Fruit fly (Drosophila melanogaster) whole organism, embryonic: Measurements from ENCODE around the gene smg.

Source experiments
- Aef1 ChIP-seq: fragments of 200-800 bp; sonication (Bioruptor generic); IDR thresholded peaks from 3 replicates; pipeline ENCODE4 v1.3.6; 2022; ENCODE audit warnings: missing biosample characterization, missing genetic modification characterization
- BEAF-32 ChIP-seq: fragments of 200-800 bp; sonication (Bioruptor generic); optimal IDR thresholded peaks from 3 replicates; lab custom pipeline; 2017; ENCODE audit warnings: missing biosample characterization, missing genetic modification characterization, mild to moderate bottlenecking, moderate library complexity, missing genetic modification reagents
- CG10462 ChIP-seq: fragments of 200-800 bp; sonication (Bioruptor generic); optimal IDR thresholded peaks from 2 replicates; lab custom pipeline; 2016; ENCODE audit warnings: missing biosample characterization, missing genetic modification characterization
- CG12104 ChIP-seq: fragments of 200-800 bp; sonication (Bioruptor generic); optimal IDR thresholded peaks from 3 replicates; lab custom pipeline; 2016; ENCODE audit warnings: missing biosample characterization, missing genetic modification characterization
- CG13287 ChIP-seq: fragments of 200-800 bp; sonication (Bioruptor generic); IDR thresholded peaks from 2 replicates; pipeline ENCODE4 v1.3.6; 2022; ENCODE audit warnings: missing biosample characterization, missing genetic modification characterization; ENCODE audit not compliant: partially characterized antibody
- CG1529 ChIP-seq: fragments of 200-800 bp; sonication (Bioruptor generic); optimal IDR thresholded peaks from 3 replicates; lab custom pipeline; 2018; ENCODE audit warnings: missing biosample characterization, missing genetic modification characterization
- CG17802 ChIP-seq: fragments of 200-800 bp; sonication (Bioruptor generic); optimal IDR thresholded peaks from 2 replicates; lab custom pipeline; 2018; ENCODE audit warnings: missing biosample characterization, mild to moderate bottlenecking, missing genetic modification characterization, moderate library complexity
- CG32532 ChIP-seq: fragments of 200-800 bp; sonication (Bioruptor generic); IDR thresholded peaks from 2 replicates; pipeline ENCODE4 v1.3.6; 2022; ENCODE audit warnings: missing biosample characterization, missing genetic modification characterization
- CG34224 ChIP-seq: fragments of 200-800 bp; sonication (Bioruptor generic); IDR thresholded peaks from 3 replicates; pipeline ENCODE4 v1.3.6; 2022; ENCODE audit warnings: missing biosample characterization, missing genetic modification characterization; ENCODE audit not compliant: partially characterized antibody
- CG3838 ChIP-seq: fragments of 200-800 bp; sonication (Bioruptor generic); optimal IDR thresholded peaks from 3 replicates; lab custom pipeline; 2016; ENCODE audit warnings: missing biosample characterization, missing genetic modification characterization
- CG4424 ChIP-seq: fragments of 200-800 bp; sonication (Bioruptor generic); optimal IDR thresholded peaks from 3 replicates; lab custom pipeline; 2016; ENCODE audit warnings: missing biosample characterization, missing genetic modification characterization
- CG4820 ChIP-seq: fragments of 200-800 bp; sonication (Bioruptor generic); optimal IDR thresholded peaks from 3 replicates; lab custom pipeline; 2016; ENCODE audit warnings: missing biosample characterization, missing genetic modification characterization
- CG5245 ChIP-seq: fragments of 200-800 bp; sonication (Bioruptor generic); optimal IDR thresholded peaks from 3 replicates; lab custom pipeline; 2016; ENCODE audit warnings: missing biosample characterization, missing genetic modification characterization
- CG6689 ChIP-seq: fragments of 200-800 bp; sonication (Bioruptor generic); IDR thresholded peaks from 2 replicates; pipeline ENCODE4 v1.3.6; 2022; ENCODE audit warnings: missing biosample characterization, missing genetic modification characterization
- Dfd ChIP-seq, 2 experiments: fragments of >200 bp; optimal IDR thresholded peaks; 2 replicates each; lab custom pipeline; 2017; ENCODE audit warnings: missing biosample characterization in 2 of 2, missing genetic modification characterization in 2 of 2
- Doc3 ChIP-seq: fragments of 200-800 bp; sonication (Bioruptor generic); IDR thresholded peaks from 3 replicates; pipeline ENCODE4 v1.3.6; 2022; ENCODE audit warnings: missing biosample characterization, missing genetic modification characterization; ENCODE audit not compliant: partially characterized antibody
- Dp ChIP-seq: fragments of 200-800 bp; sonication (Bioruptor generic); optimal IDR thresholded peaks from 2 replicates; lab custom pipeline; 2018; ENCODE audit warnings: missing biosample characterization, mild to moderate bottlenecking, missing genetic modification characterization, moderate library complexity
- Dref ChIP-seq: fragments of 200-800 bp; sonication (Bioruptor generic); IDR thresholded peaks from 2 replicates; pipeline ENCODE4 v1.3.6; 2022; ENCODE audit warnings: missing biosample characterization, missing genetic modification characterization
- E2f2 ChIP-seq: fragments of 200-800 bp; sonication (Bioruptor generic); IDR thresholded peaks from 2 replicates; pipeline ENCODE4 v1.3.6; 2022; ENCODE audit warnings: missing biosample characterization, missing genetic modification characterization
- Fer1 ChIP-seq: fragments of 200-800 bp; sonication (Bioruptor generic); optimal IDR thresholded peaks from 2 replicates; lab custom pipeline; 2017; ENCODE audit warnings: missing biosample characterization, mild to moderate bottlenecking, missing genetic modification characterization
- HLH4C ChIP-seq: fragments of 200-800 bp; sonication (Bioruptor generic); IDR thresholded peaks from 3 replicates; pipeline ENCODE4 v1.3.6; 2022; ENCODE audit warnings: missing biosample characterization, missing genetic modification characterization; ENCODE audit not compliant: partially characterized antibody
- Hr3 ChIP-seq: fragments of 200-800 bp; sonication (Bioruptor generic); optimal IDR thresholded peaks from 3 replicates; lab custom pipeline; 2016; ENCODE audit warnings: missing biosample characterization, missing genetic modification characterization
- MBD-R2 ChIP-seq: fragments of 200-800 bp; sonication (Bioruptor generic); IDR thresholded peaks from 2 replicates; pipeline ENCODE4 v1.3.6; 2022; ENCODE audit warnings: missing biosample characterization, missing genetic modification characterization
- Med ChIP-seq: fragments of 200-800 bp; sonication (Bioruptor generic); peaks from one replicate; lab custom pipeline; 2016; ENCODE audit warnings: missing biosample characterization, missing genetic modification characterization, mild to moderate bottlenecking, inconsistent platforms, moderate library complexity
- NFAT ChIP-seq: fragments of 200-800 bp; sonication (Bioruptor generic); IDR thresholded peaks from 2 replicates; pipeline ENCODE4 v1.3.6; 2022; ENCODE audit warnings: missing biosample characterization, missing genetic modification characterization
- Opbp ChIP-seq: fragments of 200-800 bp; sonication (Bioruptor generic); IDR thresholded peaks from 3 replicates; pipeline ENCODE4 v1.3.6; 2022; ENCODE audit warnings: missing biosample characterization, missing genetic modification characterization; ENCODE audit not compliant: partially characterized antibody
- Poxn ChIP-seq: fragments of 200-800 bp; sonication (Bioruptor generic); IDR thresholded peaks from 2 replicates; pipeline ENCODE4 v1.3.6; 2022; ENCODE audit warnings: missing biosample characterization, missing genetic modification characterization
- Ravus ChIP-seq: fragments of 200-800 bp; sonication (Bioruptor generic); IDR thresholded peaks from 2 replicates; pipeline ENCODE4 v1.3.6; 2022; ENCODE audit warnings: missing biosample characterization, missing genetic modification characterization
- amos ChIP-seq: fragments of 200-800 bp; sonication (Bioruptor generic); IDR thresholded peaks from 2 replicates; pipeline ENCODE4 v1.3.6; 2022; ENCODE audit warnings: missing biosample characterization, missing genetic modification characterization; ENCODE audit not compliant: partially characterized antibody
- ap ChIP-seq: fragments of 200-800 bp; sonication (Bioruptor generic); IDR thresholded peaks from 2 replicates; pipeline ENCODE4 v1.3.6; 2022; ENCODE audit warnings: missing biosample characterization, missing genetic modification characterization
- bbx ChIP-seq: fragments of 200-800 bp; sonication (Bioruptor generic); IDR thresholded peaks from 2 replicates; pipeline ENCODE4 v1.3.6; 2022; ENCODE audit warnings: missing biosample characterization, missing genetic modification characterization; ENCODE audit not compliant: partially characterized antibody
- bowl ChIP-seq: fragments of 200-800 bp; sonication (Bioruptor generic); IDR thresholded peaks from 2 replicates; pipeline ENCODE4 v1.3.6; 2022; ENCODE audit warnings: missing biosample characterization, missing genetic modification characterization
- crp ChIP-seq, 2 experiments: fragments of 200-800 bp; sonication (Bioruptor generic); optimal IDR thresholded peaks; 2 replicates in 1 of 2; 3 replicates in 1 of 2; lab custom pipeline; 2017; ENCODE audit warnings: missing biosample characterization in 2 of 2, missing genetic modification characterization in 2 of 2, mild to moderate bottlenecking in 1 of 2, moderate library complexity in 1 of 2
- dan ChIP-seq: fragments of 200-800 bp; sonication (Bioruptor generic); IDR thresholded peaks from 2 replicates; pipeline ENCODE4 v1.3.6; 2022; ENCODE audit warnings: missing biosample characterization, missing genetic modification characterization
- ewg ChIP-seq: fragments of 200-800 bp; sonication (Bioruptor generic); optimal IDR thresholded peaks from 3 replicates; lab custom pipeline; 2017; ENCODE audit warnings: mild to moderate bottlenecking, missing biosample characterization, missing genetic modification reagents, missing genetic modification characterization
- fd96Cb ChIP-seq: fragments of 200-800 bp; sonication (Bioruptor generic); optimal IDR thresholded peaks from 2 replicates; lab custom pipeline; 2018; ENCODE audit warnings: missing biosample characterization, mild to moderate bottlenecking, missing genetic modification characterization, moderate library complexity
- ftz-f1 ChIP-seq: fragments of 200-800 bp; sonication (Bioruptor generic); optimal IDR thresholded peaks from 2 replicates; lab custom pipeline; 2016; ENCODE audit warnings: missing biosample characterization, missing genetic modification characterization
- gcm ChIP-seq: fragments of 200-800 bp; sonication (Bioruptor generic); optimal IDR thresholded peaks from 2 replicates; lab custom pipeline; 2019; ENCODE audit warnings: missing biosample characterization, mild to moderate bottlenecking, missing genetic modification characterization, moderate library complexity
- gfzf ChIP-seq: fragments of 200-800 bp; sonication (Bioruptor generic); optimal IDR thresholded peaks from 2 replicates; lab custom pipeline; 2016; ENCODE audit warnings: missing biosample characterization, mild to moderate bottlenecking, missing genetic modification characterization, moderate library complexity
- hb ChIP-seq: fragments of 200-800 bp; sonication (Bioruptor generic); IDR thresholded peaks from 3 replicates; pipeline ENCODE4 v1.3.6; 2022; ENCODE audit warnings: missing biosample characterization, missing genetic modification characterization; ENCODE audit not compliant: partially characterized antibody
- ken ChIP-seq: fragments of 200-800 bp; sonication (Bioruptor generic); IDR thresholded peaks from 3 replicates; pipeline ENCODE4 v1.3.6; 2022; ENCODE audit warnings: missing biosample characterization, missing genetic modification characterization
- onecut ChIP-seq: fragments of 200-800 bp; sonication (Bioruptor generic); IDR thresholded peaks from 2 replicates; pipeline ENCODE4 v1.3.6; 2022; ENCODE audit warnings: missing biosample characterization, missing genetic modification characterization
- org-1 ChIP-seq: fragments of 200-800 bp; sonication (Bioruptor generic); optimal IDR thresholded peaks from 2 replicates; lab custom pipeline; 2017; ENCODE audit warnings: missing biosample characterization, missing genetic modification characterization
- pum ChIP-seq: fragments of 200-800 bp; sonication (Bioruptor generic); optimal IDR thresholded peaks from 2 replicates; lab custom pipeline; 2016; ENCODE audit warnings: missing biosample characterization, missing genetic modification characterization
- sna ChIP-seq: fragments of 200-800 bp; sonication (Bioruptor generic); IDR thresholded peaks from 2 replicates; pipeline ENCODE4 v1.3.6; 2022; ENCODE audit warnings: missing biosample characterization, missing genetic modification characterization; ENCODE audit not compliant: partially characterized antibody
- tna ChIP-seq: fragments of 200-800 bp; sonication (Bioruptor generic); IDR thresholded peaks from 2 replicates; pipeline ENCODE4 v1.3.6; 2022; ENCODE audit warnings: missing biosample characterization, missing genetic modification characterization; ENCODE audit not compliant: partially characterized antibody
- vnd ChIP-seq: fragments of 200-800 bp; sonication (Bioruptor generic); IDR thresholded peaks from 3 replicates; pipeline ENCODE4 v1.3.6; 2022; ENCODE audit warnings: missing biosample characterization, missing genetic modification characterization; ENCODE audit not compliant: partially characterized antibody
- zen2 ChIP-seq: fragments of 200-800 bp; sonication (Bioruptor generic); IDR thresholded peaks from 3 replicates; pipeline ENCODE4 v1.3.6; 2022; ENCODE audit warnings: missing biosample characterization, missing genetic modification characterization; ENCODE audit not compliant: partially characterized antibody

Gene smg

dm6 chr3L:8966324-8967011, 31.3 kb downstream of the smg start, which contains the start of the genes CG5653 and CG5021 (continued):
- TF ChIP-seq ewg (GFP tag; lab: Kevin White, UChicago) (no peak), CG32532 (GFP tag; lab: Robert Waterston, UW) (no peak), onecut (GFP tag; lab: Robert Waterston, UW) (no peak), Opbp (peak; percentile 63; the same call in 2 of the 3 replicates), sna (no peak; the same call in 1 of the 2 replicates), HLH4C (GFP tag; lab: Robert Waterston, UW) (peak; percentile 68; the same call in 2 of the 3 replicates), E2f2 (GFP tag; lab: Robert Waterston, UW) (peak; percentile 95), Med (peak; percentile 24), hb (GFP tag; lab: Robert Waterston, UW) (peak; percentile 70; the same call in 2 of the 3 replicates), dan (GFP tag; lab: Robert Waterston, UW) (no peak), ken (GFP tag; lab: Robert Waterston, UW) (no peak), NFAT (GFP tag; lab: Robert Waterston, UW) (no peak), CG10462 (GFP tag; lab: Kevin White, UChicago) (no peak), ftz-f1 (GFP tag; lab: Kevin White, UChicago) (peak; percentile 82), Dfd (GFP tag; optimal IDR thresholded peaks at IDR 0.05; lab: Kevin White, UChicago) (no peak), Ravus (GFP tag; lab: Robert Waterston, UW) (no peak), CG13287 (GFP tag; lab: Robert Waterston, UW) (peak; percentile 71), CG3838 (GFP tag; lab: Kevin White, UChicago) (no peak), Dref (GFP tag; lab: Robert Waterston, UW) (peak; percentile 96), ap (GFP tag; lab: Robert Waterston, UW) (no peak), CG6689 (no peak), Aef1 (GFP tag; lab: Robert Waterston, UW) (peak; percentile 31; the same call in 1 of the 3 replicates), Fer1 (GFP tag; lab: Kevin White, UChicago) (no peak), CG4424 (GFP tag; lab: Kevin White, UChicago) (no peak), org-1 (GFP tag; lab: Kevin White, UChicago) (no peak), CG12104 (GFP tag; lab: Kevin White, UChicago) (no peak), amos (GFP tag; lab: Robert Waterston, UW) (peak; percentile 57; the same call in 1 of the 2 replicates), bbx (GFP tag; lab: Robert Waterston, UW) (peak; percentile 72), zen2 (GFP tag; lab: Robert Waterston, UW) (peak; percentile 51; the same call in 1 of the 3 replicates), Hr3 (GFP tag; lab: Kevin White, UChicago) (no peak), vnd (GFP tag; lab: Robert Waterston, UW) (peak; percentile 56; the same call in 2 of the 3 replicates), CG5245 (GFP tag; lab: Kevin White, UChicago) (no peak), CG1529 (GFP tag; lab: Kevin White, UChicago) (no peak), crp (GFP tag; optimal IDR thresholded peaks at IDR 0.05; lab: Kevin White, UChicago) (peak in 1 of 2 experiments; percentile 68), pum (GFP tag; lab: Kevin White, UChicago) (no peak), tna (GFP tag; lab: Robert Waterston, UW) (peak; percentile 65), CG17802 (tag; lab: Kevin White, UChicago) (no peak), gfzf (peak; percentile 27), fd96Cb (tag; lab: Kevin White, UChicago) (no peak), CG4820 (GFP tag; lab: Kevin White, UChicago) (no peak), bowl (GFP tag; lab: Robert Waterston, UW) (no peak), MBD-R2 (GFP tag; lab: Robert Waterston, UW) (peak; percentile 62; the same call in 1 of the 2 replicates), Doc3 (peak; percentile 21; the same call in 1 of the 3 replicates), gcm (GFP tag; lab: Kevin White, UChicago) (no peak), BEAF-32 (GFP tag; lab: Kevin White, UChicago) (peak; percentile 61), Poxn (no peak), Dp (peak; percentile 95), CG34224 (peak; percentile 66)
